Fruit fly (Drosophila melanogaster) whole organism, embryonic: ENCODE results near the gene eIF1.
A peak's percentile ranks its signal among the peaks of the same experiment; 100 is the strongest.

Experiments
- Atf6 ChIP-seq: fragments of 200-800 bp; sonication (Bioruptor generic); IDR thresholded peaks from 2 replicates; pipeline ENCODE4 v1.3.6; 2022; ENCODE audit warnings: missing biosample characterization, missing genetic modification characterization
- Awh ChIP-seq: fragments of 200-800 bp; sonication (Bioruptor generic); IDR thresholded peaks from 2 replicates; pipeline ENCODE4, ENCODE4 v1.3.6; 2022; ENCODE audit warnings: missing biosample characterization, missing genetic modification characterization
- CG10654 ChIP-seq: fragments of 200-800 bp; sonication (Bioruptor generic); optimal IDR thresholded peaks from 2 replicates; lab custom pipeline; 2016; ENCODE audit warnings: missing biosample characterization, missing genetic modification characterization
- CG14860 ChIP-seq: fragments of 200-800 bp; sonication (Bioruptor generic); IDR thresholded peaks from 3 replicates; pipeline ENCODE4 v1.3.6; 2022; ENCODE audit warnings: missing biosample characterization, missing genetic modification characterization; ENCODE audit not compliant: partially characterized antibody
- CG15696 ChIP-seq: fragments of 200-800 bp; sonication (Bioruptor generic); optimal IDR thresholded peaks from 2 replicates; lab custom pipeline; 2019; ENCODE audit warnings: missing biosample characterization, mild to moderate bottlenecking, missing genetic modification characterization, moderate library complexity
- CG17186 ChIP-seq: fragments of 200-800 bp; sonication (Bioruptor generic); optimal IDR thresholded peaks from 3 replicates; lab custom pipeline; 2017; ENCODE audit warnings: missing biosample characterization, missing genetic modification reagents, missing genetic modification characterization
- CG17361 ChIP-seq: fragments of 200-800 bp; sonication (Bioruptor generic); IDR thresholded peaks from 3 replicates; pipeline ENCODE4 v1.3.6; 2022; ENCODE audit warnings: missing biosample characterization, missing genetic modification characterization
- CG17829 ChIP-seq: fragments of 200-800 bp; optimal IDR thresholded peaks from 2 replicates; lab custom pipeline; 2019; ENCODE audit warnings: missing biosample characterization, mild to moderate bottlenecking, missing genetic modification characterization, moderate library complexity
- CG18619 ChIP-seq: fragments of 200-800 bp; sonication (Bioruptor generic); optimal IDR thresholded peaks from 3 replicates; lab custom pipeline; 2017; ENCODE audit warnings: missing biosample characterization, mild to moderate bottlenecking, missing genetic modification characterization
- CG2202 ChIP-seq: fragments of 200-800 bp; sonication (Bioruptor generic); optimal IDR thresholded peaks from 2 replicates; lab custom pipeline; 2018; ENCODE audit warnings: missing biosample characterization, mild to moderate bottlenecking, missing genetic modification characterization
- CG2712 ChIP-seq: fragments of 200-800 bp; optimal IDR thresholded peaks from 3 replicates; lab custom pipeline; 2019; ENCODE audit warnings: missing biosample characterization, mild to moderate bottlenecking, missing genetic modification characterization, moderate library complexity
- CG3163 ChIP-seq: fragments of 200-800 bp; sonication (Bioruptor generic); optimal IDR thresholded peaks from 3 replicates; lab custom pipeline; 2016; ENCODE audit warnings: missing biosample characterization, missing genetic modification characterization
- CG32767 ChIP-seq: fragments of 200-800 bp; sonication (Bioruptor generic); IDR thresholded peaks from 2 replicates; pipeline ENCODE4 v1.3.6; 2022; ENCODE audit warnings: missing biosample characterization, missing genetic modification characterization
- CG33557 ChIP-seq: fragments of 200-800 bp; sonication (Bioruptor generic); optimal IDR thresholded peaks from 2 replicates; lab custom pipeline; 2019; ENCODE audit warnings: missing biosample characterization, mild to moderate bottlenecking, missing genetic modification characterization, moderate library complexity
- CG34376 ChIP-seq: fragments of 200-800 bp; sonication (Bioruptor generic); optimal IDR thresholded peaks from 2 replicates; lab custom pipeline; 2018; ENCODE audit warnings: missing biosample characterization, mild to moderate bottlenecking, missing genetic modification characterization
- Dip2 ChIP-seq: fragments of 200-800 bp; sonication (Bioruptor generic); IDR thresholded peaks from 2 replicates; pipeline ENCODE4 v1.3.6; 2022; ENCODE audit warnings: missing biosample characterization, missing genetic modification characterization
- Doc3 ChIP-seq: fragments of 200-800 bp; sonication (Bioruptor generic); IDR thresholded peaks from 3 replicates; pipeline ENCODE4 v1.3.6; 2022; ENCODE audit warnings: missing biosample characterization, missing genetic modification characterization; ENCODE audit not compliant: partially characterized antibody
- Ets65A ChIP-seq: fragments of 200-800 bp; sonication (Bioruptor generic); peaks from one replicate; lab custom pipeline; 2016; ENCODE audit warnings: missing biosample characterization, missing genetic modification characterization
- Fer1 ChIP-seq: fragments of 200-800 bp; sonication (Bioruptor generic); optimal IDR thresholded peaks from 2 replicates; lab custom pipeline; 2017; ENCODE audit warnings: missing biosample characterization, mild to moderate bottlenecking, missing genetic modification characterization
- Gug ChIP-seq: fragments of 200-800 bp; sonication (Bioruptor generic); IDR thresholded peaks from 4 replicates; pipeline ENCODE4 v1.3.6; 2022; ENCODE audit warnings: missing biosample characterization, missing genetic modification characterization
- Hand ChIP-seq: fragments of 200-800 bp; sonication (Bioruptor generic); optimal IDR thresholded peaks from 2 replicates; lab custom pipeline; 2017; ENCODE audit warnings: mild to moderate bottlenecking, missing biosample characterization, missing genetic modification reagents, missing genetic modification characterization
- NfI ChIP-seq: fragments of 200-800 bp; sonication (Bioruptor generic); optimal IDR thresholded peaks from 3 replicates; lab custom pipeline; 2018; ENCODE audit warnings: missing biosample characterization, mild to moderate bottlenecking, missing genetic modification characterization, moderate library complexity
- Rfx ChIP-seq: fragments of 200-800 bp; sonication (Bioruptor generic); IDR thresholded peaks from 2 replicates; pipeline ENCODE4 v1.3.6; 2022; ENCODE audit warnings: missing biosample characterization, missing genetic modification characterization
- Scr ChIP-seq: fragments of 200-800 bp; sonication (Bioruptor generic); IDR thresholded peaks from 2 replicates; pipeline ENCODE4 v1.3.6; 2022; ENCODE audit warnings: missing biosample characterization, missing genetic modification characterization; ENCODE audit not compliant: partially characterized antibody
- Sin3A ChIP-seq: fragments of >200 bp; optimal IDR thresholded peaks from 2 replicates; lab custom pipeline; 2018
- Ssrp ChIP-seq: fragments of 200-800 bp; sonication (Bioruptor generic); optimal IDR thresholded peaks from 2 replicates; lab custom pipeline; 2018; ENCODE audit warnings: missing biosample characterization, mild to moderate bottlenecking, missing genetic modification characterization, moderate library complexity
- bsh ChIP-seq, 2 experiments: fragments of 200-800 bp; sonication (Bioruptor generic); optimal IDR thresholded peaks; 2 replicates each; lab custom pipeline; 2017 to 2018; ENCODE audit warnings: mild to moderate bottlenecking in 2 of 2, missing biosample characterization in 2 of 2, missing genetic modification characterization in 2 of 2, moderate library complexity in 1 of 2
- cg ChIP-seq: fragments of 200-800 bp; sonication (Bioruptor generic); optimal IDR thresholded peaks from 3 replicates; lab custom pipeline; 2019; ENCODE audit warnings: missing biosample characterization, mild to moderate bottlenecking, missing genetic modification characterization, moderate library complexity
- crp ChIP-seq, 2 experiments: fragments of 200-800 bp; sonication (Bioruptor generic); optimal IDR thresholded peaks; 2 replicates in 1 of 2; 3 replicates in 1 of 2; lab custom pipeline; 2017; ENCODE audit warnings: missing biosample characterization in 2 of 2, missing genetic modification characterization in 2 of 2, mild to moderate bottlenecking in 1 of 2, moderate library complexity in 1 of 2
- cwo ChIP-seq: fragments of 200-800 bp; sonication (Bioruptor generic); optimal IDR thresholded peaks from 3 replicates; lab custom pipeline; 2017; ENCODE audit warnings: missing biosample characterization, missing genetic modification characterization, mild to moderate bottlenecking, moderate library complexity, missing genetic modification reagents
- fd64A ChIP-seq: fragments of 200-800 bp; sonication (Bioruptor generic); optimal IDR thresholded peaks from 3 replicates; lab custom pipeline; 2018; ENCODE audit warnings: missing biosample characterization, mild to moderate bottlenecking, missing genetic modification characterization
- ftz-f1 ChIP-seq: fragments of 200-800 bp; sonication (Bioruptor generic); optimal IDR thresholded peaks from 2 replicates; lab custom pipeline; 2016; ENCODE audit warnings: missing biosample characterization, missing genetic modification characterization
- gcm ChIP-seq: fragments of 200-800 bp; sonication (Bioruptor generic); optimal IDR thresholded peaks from 2 replicates; lab custom pipeline; 2019; ENCODE audit warnings: missing biosample characterization, mild to moderate bottlenecking, missing genetic modification characterization, moderate library complexity
- gsb ChIP-seq: fragments of 200-800 bp; sonication (Bioruptor generic); IDR thresholded peaks from 2 replicates; pipeline ENCODE4 v1.3.6; 2022; ENCODE audit warnings: missing biosample characterization, missing genetic modification characterization
- hb ChIP-seq: fragments of 200-800 bp; sonication (Bioruptor generic); IDR thresholded peaks from 3 replicates; pipeline ENCODE4 v1.3.6; 2022; ENCODE audit warnings: missing biosample characterization, missing genetic modification characterization; ENCODE audit not compliant: partially characterized antibody
- jumu ChIP-seq: fragments of 200-800 bp; sonication (Bioruptor generic); optimal IDR thresholded peaks from 3 replicates; lab custom pipeline; 2016; ENCODE audit warnings: missing biosample characterization, missing genetic modification characterization
- lilli ChIP-seq: fragments of 200-800 bp; sonication (Bioruptor generic); optimal IDR thresholded peaks from 3 replicates; lab custom pipeline; 2016; ENCODE audit warnings: missing biosample characterization, missing genetic modification characterization
- nerfin-1 ChIP-seq: fragments of 200-800 bp; sonication (Bioruptor generic); optimal IDR thresholded peaks from 3 replicates; lab custom pipeline; 2019; ENCODE audit warnings: missing biosample characterization, mild to moderate bottlenecking, missing genetic modification characterization, moderate library complexity
- nerfin-2 ChIP-seq: fragments of 200-800 bp; sonication (Bioruptor generic); IDR thresholded peaks from 2 replicates; pipeline ENCODE4 v1.3.6; 2022; ENCODE audit warnings: missing biosample characterization, missing genetic modification characterization; ENCODE audit not compliant: partially characterized antibody
- nmo ChIP-seq: fragments of 200-800 bp; sonication (Bioruptor generic); optimal IDR thresholded peaks from 2 replicates; lab custom pipeline; 2018; ENCODE audit warnings: missing biosample characterization, mild to moderate bottlenecking, missing genetic modification characterization, moderate library complexity
- phol ChIP-seq: fragments of 200-800 bp; sonication (Bioruptor generic); optimal IDR thresholded peaks from 3 replicates; lab custom pipeline; 2018; ENCODE audit warnings: missing biosample characterization, mild to moderate bottlenecking, missing genetic modification characterization, moderate library complexity
- sens ChIP-seq: fragments of 200-800 bp; sonication (Bioruptor generic); peaks from one replicate; lab custom pipeline; 2016; ENCODE audit warnings: missing biosample characterization, missing genetic modification characterization
- slbo ChIP-seq: fragments of 200-800 bp; sonication (Bioruptor generic); IDR thresholded peaks from 2 replicates; pipeline ENCODE4 v1.3.6; 2022; ENCODE audit warnings: missing biosample characterization, missing genetic modification characterization
- unc-4 ChIP-seq: fragments of 200-800 bp; sonication (Bioruptor generic); IDR thresholded peaks from 2 replicates; pipeline ENCODE4 v1.3.6; 2022; ENCODE audit warnings: missing biosample characterization, missing genetic modification characterization; ENCODE audit not compliant: partially characterized antibody
- unpg ChIP-seq: fragments of 200-800 bp; sonication (Bioruptor generic); optimal IDR thresholded peaks from 3 replicates; lab custom pipeline; 2018; ENCODE audit warnings: missing biosample characterization, mild to moderate bottlenecking, missing genetic modification characterization, moderate library complexity
- zen2 ChIP-seq: fragments of 200-800 bp; sonication (Bioruptor generic); IDR thresholded peaks from 3 replicates; pipeline ENCODE4 v1.3.6; 2022; ENCODE audit warnings: missing biosample characterization, missing genetic modification characterization; ENCODE audit not compliant: partially characterized antibody

eIF1 gene

dm6 chr3L:3224740-3225719 is 1.9 kb downstream of the eIF1 start, which contains the start of gene Larp4B (continued):
- TF ChIP-seq Dip2: no peak
- no peak for TF ChIP-seq cwo (GFP tag; lab: Kevin White, UChicago)
- no peak for TF ChIP-seq CG2202 (tag; lab: Kevin White, UChicago)
- TF ChIP-seq unpg (GFP tag; lab: Kevin White, UChicago): no peak
- peak; percentile 42 for TF ChIP-seq CG17186 (GFP tag; lab: Kevin White, UChicago)
- TF ChIP-seq Gug (GFP tag; lab: Robert Waterston, UW): no peak
- TF ChIP-seq jumu (GFP tag; lab: Kevin White, UChicago): peak; percentile 4
- peak; percentile 45 for TF ChIP-seq Rfx (GFP tag; lab: Robert Waterston, UW)
- peak; percentile 19 for TF ChIP-seq CG2712 (tag; lab: Kevin White, UChicago)
- TF ChIP-seq crp (GFP tag; optimal IDR thresholded peaks at IDR 0.05; lab: Kevin White, UChicago): peak in 1 of 2 experiments; percentile 40
- TF ChIP-seq slbo (GFP tag; lab: Robert Waterston, UW): peak; percentile 35; the same call in 1 of the 2 replicates
- TF ChIP-seq Awh (GFP tag; lab: Robert Waterston, UW): no peak
- peak; percentile 86 for TF ChIP-seq Sin3A (lab: Kevin White, UChicago)
- no peak for TF ChIP-seq CG32767
- no peak for TF ChIP-seq gcm
- peak; percentile 53 for TF ChIP-seq lilli (GFP tag; lab: Kevin White, UChicago)
- TF ChIP-seq CG15696 (tag; lab: Kevin White, UChicago): no peak
- no peak for TF ChIP-seq CG17361 (GFP tag; lab: Robert Waterston, UW)
- TF ChIP-seq nerfin-2 (GFP tag; lab: Robert Waterston, UW): no peak
- TF ChIP-seq Ets65A (GFP tag; lab: Kevin White, UChicago): peak; percentile 89
- peak; percentile 72 for TF ChIP-seq Scr (GFP tag; lab: Robert Waterston, UW)
- TF ChIP-seq CG18619 (GFP tag; lab: Kevin White, UChicago): no peak
- TF ChIP-seq CG33557: no peak
- TF ChIP-seq Doc3 (GFP tag; lab: Robert Waterston, UW): peak; percentile 77
- TF ChIP-seq sens (GFP tag; lab: Kevin White, UChicago): peak; percentile 80
- peak; percentile 25 for TF ChIP-seq nmo (GFP tag; lab: Kevin White, UChicago)
- TF ChIP-seq CG14860: peak; percentile 72; the same call in 2 of the 3 replicates
- peak; percentile 14 for TF ChIP-seq Ssrp (tag; lab: Kevin White, UChicago)
- TF ChIP-seq nerfin-1 (tag; lab: Kevin White, UChicago): peak; percentile 17
- TF ChIP-seq zen2 (GFP tag; lab: Robert Waterston, UW): 0 out of 3 replicates have a peak, but pooled peaks have one; percentile 39
- peak; percentile 21 for TF ChIP-seq NfI (GFP tag; lab: Kevin White, UChicago)
- TF ChIP-seq phol (tag; lab: Kevin White, UChicago): peak; percentile 54

dm6 chr3L:3225769-3226457 is 2.8 kb downstream of the eIF1 start:
- TF ChIP-seq ftz-f1 (GFP tag; lab: Kevin White, UChicago) (peak; percentile 34), fd64A (no peak), CG10654 (GFP tag; lab: Kevin White, UChicago) (no peak), cg (GFP tag; lab: Kevin White, UChicago) (peak; percentile 100), CG3163 (GFP tag; lab: Kevin White, UChicago) (peak; percentile 66), unc-4 (GFP tag; lab: Robert Waterston, UW) (0 out of 2 replicates have a peak, but pooled peaks have one; percentile 21), gsb (GFP tag; lab: Robert Waterston, UW) (no peak), Fer1 (peak; percentile 26), hb (GFP tag; lab: Robert Waterston, UW) (0 out of 3 replicates have a peak, but pooled peaks have one; percentile 18), Hand (GFP tag; lab: Kevin White, UChicago) (peak; percentile 54), CG17829 (tag; lab: Kevin White, UChicago) (no peak), sens (GFP tag; lab: Kevin White, UChicago) (peak; percentile 10), bsh (GFP tag; optimal IDR thresholded peaks at IDR 0.05; lab: Kevin White, UChicago) (peak in 1 of 2 experiments; percentile 48), CG34376 (peak; percentile 60), Atf6 (peak; percentile 50; the same call in 1 of the 2 replicates)
